Worm (Caenorhabditis elegans) whole organism, early embryonic: ENCODE measurements around the gene epg-4.

Experiments used
- B0310.2 ChIP-seq: sonication (generic microtip); optimal IDR thresholded peaks from 2 replicates; lab custom pipeline; 2016; ENCODE audit warnings: mild to moderate bottlenecking, missing genetic modification characterization, missing compliant biosample characterization
- F13C5.2 ChIP-seq: sonication (generic microtip); optimal IDR thresholded peaks from 2 replicates; lab custom pipeline; 2017; ENCODE audit warnings: mild to moderate bottlenecking, missing genetic modification characterization, inconsistent platforms, missing compliant biosample characterization
- aly-1 ChIP-seq: sonication (generic microtip); optimal IDR thresholded peaks from 2 replicates; lab custom pipeline; 2016; ENCODE audit warnings: missing genetic modification characterization, missing compliant biosample characterization
- ama-1 ChIP-seq: fragments of 150-350 bp; optimal IDR thresholded peaks from 2 replicates; lab custom pipeline; 2014
- ceh-13 ChIP-seq: fragments of 200-800 bp; sonication (Bioruptor generic); optimal IDR thresholded peaks from 2 replicates; lab custom pipeline; 2018; ENCODE audit warnings: mild to moderate bottlenecking, missing genetic modification characterization, missing compliant biosample characterization
- ceh-36 ChIP-seq: sonication (generic microtip); optimal IDR thresholded peaks from 2 replicates; lab custom pipeline; 2016; ENCODE audit warnings: missing genetic modification characterization, inconsistent platforms, missing compliant biosample characterization
- ets-7 ChIP-seq: sonication (generic microtip); optimal IDR thresholded peaks from 2 replicates; lab custom pipeline; 2016; ENCODE audit warnings: missing genotype, missing genetic modification characterization, missing compliant biosample characterization
- flt-1 ChIP-seq: fragments of 200-800 bp; sonication (Bioruptor generic); IDR thresholded peaks from 2 replicates; pipeline ENCODE4 v1.3.6; 2022; ENCODE audit warnings: missing genetic modification characterization, missing compliant biosample characterization
- hmbx-1 ChIP-seq: sonication (generic microtip); optimal IDR thresholded peaks from 2 replicates; lab custom pipeline; 2016; ENCODE audit warnings: mild to moderate bottlenecking, missing genetic modification characterization, missing compliant biosample characterization
- hmg-4 ChIP-seq: fragments of 200-800 bp; sonication (Bioruptor generic); optimal IDR thresholded peaks from 2 replicates; lab custom pipeline; 2018; ENCODE audit warnings: mild to moderate bottlenecking, missing genetic modification characterization, missing compliant biosample characterization
- hnd-1 ChIP-seq: sonication (generic microtip); optimal IDR thresholded peaks from 2 replicates; lab custom pipeline; 2016; ENCODE audit warnings: missing genetic modification characterization, missing compliant biosample characterization
- pes-1 ChIP-seq: fragments of 200-800 bp; sonication (Bioruptor generic); IDR thresholded peaks from 2 replicates; pipeline ENCODE4 v1.3.6; 2022; ENCODE audit warnings: missing genetic modification reagents, missing genetic modification characterization, missing compliant biosample characterization
- scrt-1 ChIP-seq: fragments of 200-800 bp; sonication (Bioruptor generic); IDR thresholded peaks from 2 replicates; pipeline ENCODE4 v1.3.6; 2022; ENCODE audit warnings: missing genetic modification characterization, missing compliant biosample characterization
- sea-1 ChIP-seq: fragments of 200-800 bp; sonication (Bioruptor generic); conservative IDR thresholded peaks from 2 replicates; pipeline ENCODE4 v1.3.6; 2022; ENCODE audit warnings: missing genetic modification characterization, missing compliant biosample characterization
- tbx-11 ChIP-seq: fragments of 200-800 bp; sonication (Bioruptor generic); IDR thresholded peaks from 2 replicates; pipeline ENCODE4 v1.3.6; 2022; ENCODE audit warnings: missing genetic modification characterization, missing compliant biosample characterization
- tbx-37 ChIP-seq: fragments of 200-800 bp; sonication (Bioruptor generic); conservative IDR thresholded peaks from 2 replicates; pipeline ENCODE4 v1.3.6; 2022; ENCODE audit warnings: missing genetic modification reagents, missing genetic modification characterization, missing compliant biosample characterization
- tra-4 ChIP-seq: sonication (generic microtip); optimal IDR thresholded peaks from 2 replicates; lab custom pipeline; 2017; ENCODE audit warnings: missing genetic modification characterization, missing compliant biosample characterization

epg-4 gene

DNA sequence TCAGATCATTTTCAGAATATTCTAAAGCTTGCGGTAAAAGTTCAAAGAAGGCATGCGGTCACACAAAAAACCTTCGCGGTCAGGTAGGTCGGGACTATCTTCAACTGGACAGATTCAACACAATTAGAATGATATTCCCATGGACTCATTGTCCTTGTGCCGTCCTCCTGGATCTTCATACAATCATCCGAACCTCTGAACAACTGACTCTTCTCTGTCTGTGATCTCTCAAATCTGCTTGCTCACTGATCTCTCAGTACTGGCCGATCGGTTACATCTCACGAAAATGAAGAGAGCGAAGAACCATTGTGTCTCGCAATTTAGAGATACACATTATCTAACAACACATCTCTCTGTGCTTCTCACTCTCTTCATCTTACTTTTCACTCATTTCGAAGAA, 33.6 kb downstream of the epg-4 start:
- no peak for TF ChIP-seq tbx-11 (GFP tag; lab: Robert Waterston, UW)
- no peak for TF ChIP-seq tbx-37 (GFP tag; lab: Robert Waterston, UW)
- no peak for TF ChIP-seq sea-1 (GFP tag; lab: Robert Waterston, UW)
- TF ChIP-seq flt-1 (GFP tag; lab: Robert Waterston, UW) = no peak
- TF ChIP-seq ama-1 (lab: Kevin White, UChicago) = no peak

DNA sequence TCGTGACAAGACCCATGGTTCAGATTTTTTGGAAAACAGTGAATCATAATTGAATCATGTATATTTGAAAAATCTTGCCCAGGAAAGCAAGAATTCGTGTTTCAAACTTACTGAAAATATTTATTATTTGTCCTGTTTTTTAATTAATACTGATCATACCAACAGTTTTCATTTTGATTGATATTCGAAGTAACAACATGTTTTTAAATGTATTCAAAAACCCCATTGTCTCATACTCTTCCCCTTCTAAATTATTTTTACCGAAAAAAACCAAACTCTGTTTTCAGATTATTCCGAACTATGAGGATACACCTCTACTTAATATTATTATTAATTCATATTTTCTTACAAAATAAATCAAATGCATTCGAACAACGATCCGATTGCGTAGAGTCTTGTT, 34.3 kb downstream of the epg-4 start, which contains the start of gene R151.1:
TSS of gene R151.1 (plus strand) at position 301 of the 400 bp plus-strand sequence.
- no peak for TF ChIP-seq tbx-11 (GFP tag; lab: Robert Waterston, UW)
- no peak for TF ChIP-seq hnd-1 (tag; lab: Kevin White, UChicago)
- TF ChIP-seq B0310.2 (tag; lab: Kevin White, UChicago) = no peak
- no peak for TF ChIP-seq hmg-4 (GFP tag; lab: Kevin White, UChicago)
- no peak for TF ChIP-seq hmbx-1 (tag; lab: Kevin White, UChicago)
- no peak for TF ChIP-seq ama-1 (lab: Kevin White, UChicago)
- TF ChIP-seq pes-1 = no peak
- no peak for TF ChIP-seq F13C5.2 (tag; lab: Kevin White, UChicago)
- TF ChIP-seq ceh-36 = no peak
- TF ChIP-seq ets-7 = no peak
- TF ChIP-seq sea-1 (GFP tag; lab: Robert Waterston, UW) = no peak
- no peak for TF ChIP-seq flt-1 (GFP tag; lab: Robert Waterston, UW)
- TF ChIP-seq tra-4 = no peak
- TF ChIP-seq scrt-1 = no peak
- TF ChIP-seq aly-1 (tag; lab: Kevin White, UChicago) = no peak
- no peak for TF ChIP-seq ceh-13 (GFP tag; lab: Kevin White, UChicago)
- no peak for TF ChIP-seq tbx-37 (GFP tag; lab: Robert Waterston, UW)

DNA sequence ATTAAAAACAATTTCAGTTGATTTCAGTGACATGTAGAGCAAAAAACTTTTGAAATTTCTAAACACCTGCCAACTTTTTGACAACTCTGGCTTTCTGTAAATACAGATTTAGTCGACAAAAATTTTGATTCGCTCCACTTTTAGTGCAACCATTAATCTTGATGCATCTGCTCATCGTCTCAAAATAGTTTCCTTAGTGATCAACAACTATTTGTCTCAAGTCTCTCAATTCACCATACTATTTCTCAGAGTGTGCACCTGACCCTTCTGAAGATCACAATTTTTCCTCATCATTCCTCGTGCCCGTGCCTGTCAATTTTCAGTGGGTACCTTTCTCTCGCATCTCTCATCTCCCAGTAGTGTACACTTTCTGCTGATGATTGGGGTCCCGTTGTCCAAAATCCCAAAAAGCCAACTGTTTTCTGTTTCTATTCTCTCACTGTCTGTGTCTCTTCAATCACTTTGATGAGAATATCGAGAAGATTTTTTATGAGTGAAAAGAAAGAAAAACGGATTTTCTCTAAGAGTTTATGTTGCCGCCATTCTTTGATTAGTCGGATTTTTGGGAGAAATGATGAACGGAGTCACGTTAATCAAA, 35.1 kb downstream of the epg-4 start:
- no peak for TF ChIP-seq ceh-13 (GFP tag; lab: Kevin White, UChicago)
- no peak for TF ChIP-seq sea-1 (GFP tag; lab: Robert Waterston, UW)
- no peak for TF ChIP-seq ceh-36
- no peak for TF ChIP-seq flt-1 (GFP tag; lab: Robert Waterston, UW)
- TF ChIP-seq B0310.2 (tag; lab: Kevin White, UChicago) = no peak
- no peak for TF ChIP-seq tra-4
- no peak for TF ChIP-seq tbx-11 (GFP tag; lab: Robert Waterston, UW)
- TF ChIP-seq F13C5.2 (tag; lab: Kevin White, UChicago) = no peak
- TF ChIP-seq aly-1 (tag; lab: Kevin White, UChicago) = no peak
- no peak for TF ChIP-seq ama-1 (lab: Kevin White, UChicago)
- TF ChIP-seq hmg-4 (GFP tag; lab: Kevin White, UChicago) = no peak
- TF ChIP-seq tbx-37 (GFP tag; lab: Robert Waterston, UW) = no peak

DNA sequence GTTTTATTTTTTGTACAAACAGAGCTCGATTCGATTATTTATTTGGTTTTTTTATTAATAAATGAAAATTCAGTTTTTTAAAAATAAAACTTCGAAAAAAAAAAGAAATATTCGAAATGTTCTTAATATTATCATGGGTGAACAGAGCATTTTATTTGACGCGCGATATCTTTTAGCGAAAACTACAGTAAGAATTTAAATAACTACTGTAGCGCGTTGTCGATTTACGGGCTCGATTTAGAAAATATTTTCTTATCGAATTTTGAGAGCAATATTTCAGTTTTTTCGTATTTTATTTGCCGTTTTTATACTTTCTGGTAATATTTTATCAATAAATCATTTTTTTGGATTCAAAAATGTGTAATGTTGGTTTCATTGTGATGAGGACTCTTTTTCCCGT, 39.1 kb downstream of the epg-4 start:
- TF ChIP-seq ceh-36 (no peak), B0310.2 (tag; lab: Kevin White, UChicago) (no peak)

DNA sequence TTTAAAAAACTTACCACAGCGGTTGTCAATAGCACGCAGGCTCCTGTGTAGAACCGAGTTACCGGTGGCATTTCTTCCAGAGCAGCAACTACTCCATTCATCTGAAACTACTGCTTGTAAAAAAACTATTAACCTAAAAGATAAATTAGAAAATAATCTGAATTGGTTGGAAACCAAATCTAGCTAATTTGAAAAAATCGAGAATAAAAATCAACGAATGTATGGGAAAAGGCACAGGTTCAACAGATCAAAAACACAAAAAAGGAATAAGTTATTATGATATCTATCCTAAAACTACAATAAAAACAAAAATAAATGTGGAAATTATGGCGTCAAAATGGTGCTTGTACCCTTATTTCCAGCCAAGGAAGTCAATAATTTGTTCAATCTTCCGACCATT, 41.1 kb downstream of the epg-4 start, which contains the start of gene der-2:
TSS of gene der-2 (minus strand) at position 101 of the 400 bp plus-strand sequence.
- TF ChIP-seq tbx-37 (GFP tag; lab: Robert Waterston, UW) (no peak), ceh-13 (GFP tag; lab: Kevin White, UChicago) (no peak), hmg-4 (GFP tag; lab: Kevin White, UChicago) (no peak), aly-1 (tag; lab: Kevin White, UChicago) (no peak), sea-1 (GFP tag; lab: Robert Waterston, UW) (no peak), hmbx-1 (tag; lab: Kevin White, UChicago) (no peak), F13C5.2 (tag; lab: Kevin White, UChicago) (no peak), tra-4 (no peak), scrt-1 (no peak), pes-1 (no peak), hnd-1 (tag; lab: Kevin White, UChicago) (no peak), ets-7 (no peak), B0310.2 (tag; lab: Kevin White, UChicago) (no peak), ama-1 (lab: Kevin White, UChicago) (no peak), flt-1 (GFP tag; lab: Robert Waterston, UW) (no peak)

DNA sequence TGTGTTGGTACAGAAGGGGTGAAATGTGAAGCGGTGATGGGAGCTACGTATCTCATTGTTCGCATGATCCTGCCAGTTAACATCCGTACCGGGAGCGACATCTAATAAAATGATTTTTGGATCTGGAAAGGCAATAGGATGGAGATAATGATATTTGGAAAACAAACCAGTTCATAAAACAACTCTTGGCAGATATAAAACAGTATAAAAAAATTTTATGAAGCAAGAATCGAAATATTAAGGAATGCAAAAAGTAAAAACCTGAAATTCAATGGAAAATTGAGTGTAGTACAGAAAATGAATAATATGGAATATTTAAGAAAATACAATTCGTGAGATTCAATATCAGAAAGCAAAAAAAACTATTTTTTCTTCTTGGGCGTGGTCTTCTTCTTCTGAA, 44.6 kb downstream of the epg-4 start, which contains the start of gene hsp-75:
TSS of gene hsp-75 (minus strand) at position 101 of the 400 bp plus-strand sequence.
- TF ChIP-seq scrt-1 (no peak), hmbx-1 (tag; lab: Kevin White, UChicago) (no peak), ama-1 (lab: Kevin White, UChicago) (no peak), B0310.2 (tag; lab: Kevin White, UChicago) (no peak), pes-1 (no peak), ets-7 (no peak), sea-1 (GFP tag; lab: Robert Waterston, UW) (no peak), ceh-36 (no peak)

DNA sequence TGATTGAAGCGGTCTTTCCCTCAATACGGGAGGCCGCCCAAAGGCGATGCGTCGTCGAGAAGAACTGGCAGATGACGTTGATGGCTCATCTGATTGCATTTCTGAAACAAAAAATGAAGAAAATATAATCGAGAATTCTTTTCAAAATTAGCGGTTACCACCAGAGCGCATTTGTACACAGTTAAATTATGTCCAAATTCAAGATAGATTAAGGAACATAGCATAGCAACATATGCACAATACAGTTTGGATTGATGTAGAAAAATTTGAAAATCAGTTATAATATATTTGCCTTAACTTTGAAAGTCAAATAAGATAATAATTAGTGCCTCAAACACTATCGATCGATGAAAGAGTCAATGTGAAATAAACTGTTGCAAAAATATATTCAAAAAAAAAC, 47.7 kb downstream of the epg-4 start, which contains the start of gene R151.8:
TSS of gene R151.8 (minus strand) at position 101 of the 400 bp plus-strand sequence.
- no peak for TF ChIP-seq hmg-4 (GFP tag; lab: Kevin White, UChicago)
- TF ChIP-seq hnd-1 (tag; lab: Kevin White, UChicago) = no peak
- TF ChIP-seq aly-1 (tag; lab: Kevin White, UChicago) = no peak
- no peak for TF ChIP-seq tbx-11 (GFP tag; lab: Robert Waterston, UW)
- TF ChIP-seq F13C5.2 (tag; lab: Kevin White, UChicago) = no peak
- no peak for TF ChIP-seq sea-1 (GFP tag; lab: Robert Waterston, UW)
- no peak for TF ChIP-seq B0310.2 (tag; lab: Kevin White, UChicago)
- TF ChIP-seq scrt-1 = no peak
- no peak for TF ChIP-seq ets-7
